Worm (Caenorhabditis elegans): ENCODE data around the gene rnst-2.

ce11 chrV:1102569-1102968 lies 41.2 kb downstream of the rnst-2 start:
- no peak for TF ChIP-seq aly-2 (tag; optimal IDR thresholded peaks at IDR 0.05)
- no peak for TF ChIP-seq lin-39 (tag; optimal IDR thresholded peaks at IDR 0.05)
